Fruit fly (Drosophila melanogaster): Measurements from ENCODE around the gene CG3061.

- no peak for TF ChIP-seq ara (GFP tag; IDR thresholded peaks at IDR 0.05)
- no peak for TF ChIP-seq MESR4 (GFP tag; optimal IDR thresholded peaks at IDR 0.05)
- no peak for TF ChIP-seq Drgx (GFP tag; IDR thresholded peaks at IDR 0.05)
- no peak for TF ChIP-seq luna (GFP tag; optimal IDR thresholded peaks at IDR 0.05)
- TF ChIP-seq Hr51 (GFP tag; optimal IDR thresholded peaks at IDR 0.05), result peak in 1 of 2 experiments; percentile 36
- no peak for TF ChIP-seq pan (optimal IDR thresholded peaks at IDR 0.05)
- TF ChIP-seq pan (GFP tag; optimal IDR thresholded peaks at IDR 0.05 in 1 of 2, IDR thresholded peaks at IDR 0.05 in 1 of 2), result no peak
- no peak for TF ChIP-seq run (tag; optimal IDR thresholded peaks at IDR 0.05)
- no peak for TF ChIP-seq insv (GFP tag; optimal IDR thresholded peaks at IDR 0.05)
- TF ChIP-seq HLHmδ (GFP tag; optimal IDR thresholded peaks at IDR 0.05), result no peak
- TF ChIP-seq pzg (GFP tag; optimal IDR thresholded peaks at IDR 0.05), result no peak
- TF ChIP-seq lilli (GFP tag; optimal IDR thresholded peaks at IDR 0.05), result no peak
Measured at dm6 chr3R:14001208-14001916, 30.8 kb upstream of the CG3061 start.
